Fruit fly (Drosophila melanogaster) whole organism, embryonic: ENCODE results near the gene CG14252.

Experiments used
- ATbp ChIP-seq: fragments of 200-800 bp; sonication (Bioruptor generic); optimal IDR thresholded peaks from 2 replicates; lab custom pipeline; 2017; ENCODE audit warnings: missing biosample characterization, mild to moderate bottlenecking, missing genetic modification characterization, missing genetic modification reagents
- Antp ChIP-seq: fragments of 200-800 bp; sonication (Bioruptor generic); optimal IDR thresholded peaks from 3 replicates; lab custom pipeline; 2016; ENCODE audit warnings: missing biosample characterization, missing genetic modification characterization
- Atf3 ChIP-seq: fragments of 200-800 bp; sonication (Bioruptor generic); optimal IDR thresholded peaks from 3 replicates; lab custom pipeline; 2016; ENCODE audit warnings: missing biosample characterization, missing genetic modification characterization
- Awh ChIP-seq: fragments of 200-800 bp; sonication (Bioruptor generic); IDR thresholded peaks from 2 replicates; pipeline ENCODE4, ENCODE4 v1.3.6; 2022; ENCODE audit warnings: missing biosample characterization, missing genetic modification characterization
- BtbVII ChIP-seq: fragments of 200-800 bp; sonication (Bioruptor generic); optimal IDR thresholded peaks from 3 replicates; lab custom pipeline; 2017; ENCODE audit warnings: missing biosample characterization, mild to moderate bottlenecking, missing genetic modification characterization
- CG10274 ChIP-seq: fragments of 200-800 bp; sonication (Bioruptor generic); optimal IDR thresholded peaks from 3 replicates; lab custom pipeline; 2017; ENCODE audit warnings: missing biosample characterization, mild to moderate bottlenecking, missing genetic modification characterization
- CG10321 ChIP-seq: fragments of 200-800 bp; sonication (Bioruptor generic); IDR thresholded peaks from 2 replicates; pipeline ENCODE4 v1.3.6; 2022; ENCODE audit warnings: missing biosample characterization, missing genetic modification characterization
- CG15696 ChIP-seq: fragments of 200-800 bp; sonication (Bioruptor generic); optimal IDR thresholded peaks from 2 replicates; lab custom pipeline; 2019; ENCODE audit warnings: missing biosample characterization, mild to moderate bottlenecking, missing genetic modification characterization, moderate library complexity
- CG16863 ChIP-seq: fragments of 200-800 bp; sonication (Bioruptor generic); optimal IDR thresholded peaks from 3 replicates; lab custom pipeline; 2016; ENCODE audit warnings: missing biosample characterization, missing genetic modification characterization
- CG17385 ChIP-seq: fragments of 200-800 bp; sonication (Bioruptor generic); optimal IDR thresholded peaks from 3 replicates; lab custom pipeline; 2018; ENCODE audit warnings: missing biosample characterization, mild to moderate bottlenecking, missing genetic modification characterization
- CG2129 ChIP-seq: fragments of 200-800 bp; sonication (Bioruptor generic); IDR thresholded peaks from 2 replicates; pipeline ENCODE4 v1.3.6; 2022; ENCODE audit warnings: missing biosample characterization, missing genetic modification characterization; ENCODE audit not compliant: partially characterized antibody
- CG30431 ChIP-seq: fragments of 200-800 bp; sonication (Bioruptor generic); optimal IDR thresholded peaks from 2 replicates; lab custom pipeline; 2017; ENCODE audit warnings: missing biosample characterization, missing genetic modification characterization
- CG32532 ChIP-seq: fragments of 200-800 bp; sonication (Bioruptor generic); IDR thresholded peaks from 2 replicates; pipeline ENCODE4 v1.3.6; 2022; ENCODE audit warnings: missing biosample characterization, missing genetic modification characterization
- CG32772 ChIP-seq: fragments of 200-800 bp; sonication (Bioruptor generic); IDR thresholded peaks from 2 replicates; pipeline ENCODE4 v1.3.6; 2022; ENCODE audit warnings: missing biosample characterization, missing genetic modification characterization
- CG4617 ChIP-seq: fragments of 200-800 bp; sonication (Bioruptor generic); optimal IDR thresholded peaks from 3 replicates; lab custom pipeline; 2016; ENCODE audit warnings: missing biosample characterization, missing genetic modification characterization, borderline replicate concordance
- CG4730 ChIP-seq: fragments of 200-800 bp; sonication (Bioruptor generic); IDR thresholded peaks from 2 replicates; pipeline ENCODE4 v1.3.6; 2022; ENCODE audit warnings: missing biosample characterization, missing genetic modification characterization
- CG6272 ChIP-seq: fragments of 200-800 bp; sonication (Bioruptor generic); IDR thresholded peaks from 2 replicates; pipeline ENCODE4 v1.3.6; 2022; ENCODE audit warnings: missing biosample characterization, missing genetic modification characterization
- CG6813 ChIP-seq: fragments of 200-800 bp; sonication (Bioruptor generic); optimal IDR thresholded peaks from 2 replicates; lab custom pipeline; 2017; ENCODE audit warnings: missing biosample characterization, missing genetic modification characterization, mild to moderate bottlenecking, moderate library complexity, missing genetic modification reagents
- CG7928 ChIP-seq: fragments of 200-800 bp; sonication (Bioruptor generic); optimal IDR thresholded peaks from 2 replicates; lab custom pipeline; 2017; ENCODE audit warnings: missing biosample characterization, mild to moderate bottlenecking, missing genetic modification characterization
- CG8290 ChIP-seq, 3 experiments: fragments of 200-800 bp; sonication (Bioruptor generic); optimal IDR thresholded peaks; 2 replicates each; lab custom pipeline; 2016 to 2019; ENCODE audit warnings: missing biosample characterization in 3 of 3, missing genetic modification characterization in 3 of 3, mild to moderate bottlenecking in 2 of 3, moderate library complexity in 1 of 3
- Camta ChIP-seq: fragments of 200-800 bp; sonication (Bioruptor generic); optimal IDR thresholded peaks from 2 replicates; lab custom pipeline; 2016; ENCODE audit warnings: missing biosample characterization, missing genetic modification characterization
- Deaf1 ChIP-seq: fragments of 200-800 bp; optimal IDR thresholded peaks from 3 replicates; lab custom pipeline; 2019; ENCODE audit warnings: missing biosample characterization, mild to moderate bottlenecking, missing genetic modification characterization, moderate library complexity
- Dip3 ChIP-seq: fragments of 200-800 bp; sonication (Bioruptor generic); optimal IDR thresholded peaks from 3 replicates; lab custom pipeline; 2016; ENCODE audit warnings: missing biosample characterization, missing genetic modification characterization
- Dref ChIP-seq: fragments of 200-800 bp; sonication (Bioruptor generic); IDR thresholded peaks from 2 replicates; pipeline ENCODE4 v1.3.6; 2022; ENCODE audit warnings: missing biosample characterization, missing genetic modification characterization
- E2f1 ChIP-seq: fragments of 200-800 bp; sonication (Bioruptor generic); IDR thresholded peaks from 2 replicates; pipeline ENCODE4 v1.3.6; 2022; ENCODE audit warnings: missing biosample characterization, missing genetic modification characterization
- HLH54F ChIP-seq: fragments of 200-800 bp; sonication (Bioruptor generic); optimal IDR thresholded peaks from 3 replicates; lab custom pipeline; 2016; ENCODE audit warnings: missing biosample characterization, missing genetic modification characterization
- Hr3 ChIP-seq: fragments of 200-800 bp; sonication (Bioruptor generic); optimal IDR thresholded peaks from 3 replicates; lab custom pipeline; 2016; ENCODE audit warnings: missing biosample characterization, missing genetic modification characterization
- Nf-YC ChIP-seq: fragments of 200-800 bp; optimal IDR thresholded peaks from 3 replicates; lab custom pipeline; 2019; ENCODE audit warnings: missing biosample characterization, mild to moderate bottlenecking, missing genetic modification characterization, moderate library complexity
- Opbp ChIP-seq: fragments of 200-800 bp; sonication (Bioruptor generic); IDR thresholded peaks from 3 replicates; pipeline ENCODE4 v1.3.6; 2022; ENCODE audit warnings: missing biosample characterization, missing genetic modification characterization; ENCODE audit not compliant: partially characterized antibody
- Optix ChIP-seq: fragments of 200-800 bp; sonication (Bioruptor generic); IDR thresholded peaks from 3 replicates; pipeline ENCODE4 v1.3.6; 2022; ENCODE audit warnings: missing biosample characterization, missing genetic modification characterization
- Six4 ChIP-seq: fragments of 200-800 bp; sonication (Bioruptor generic); optimal IDR thresholded peaks from 2 replicates; lab custom pipeline; 2016; ENCODE audit warnings: missing biosample characterization, missing genetic modification characterization
- Taf1 ChIP-seq: fragments of 200-800 bp; sonication (Bioruptor generic); IDR thresholded peaks from 2 replicates; pipeline ENCODE4 v1.3.6; 2022; ENCODE audit warnings: missing biosample characterization, missing genetic modification characterization
- ap ChIP-seq: fragments of 200-800 bp; sonication (Bioruptor generic); IDR thresholded peaks from 2 replicates; pipeline ENCODE4 v1.3.6; 2022; ENCODE audit warnings: missing biosample characterization, missing genetic modification characterization
- ato ChIP-seq: fragments of 200-800 bp; sonication (Bioruptor generic); IDR thresholded peaks from 2 replicates; pipeline ENCODE4 v1.3.6; 2022; ENCODE audit warnings: missing biosample characterization, missing genetic modification characterization; ENCODE audit not compliant: partially characterized antibody
- cg ChIP-seq: fragments of 200-800 bp; sonication (Bioruptor generic); optimal IDR thresholded peaks from 3 replicates; lab custom pipeline; 2019; ENCODE audit warnings: missing biosample characterization, mild to moderate bottlenecking, missing genetic modification characterization, moderate library complexity
- chinmo ChIP-seq: fragments of 200-800 bp; sonication (Bioruptor generic); IDR thresholded peaks from 4 replicates; pipeline ENCODE4 v1.3.6; 2022; ENCODE audit warnings: missing biosample characterization, missing genetic modification characterization; ENCODE audit not compliant: partially characterized antibody
- disco-r ChIP-seq: fragments of 200-800 bp; sonication (Bioruptor generic); optimal IDR thresholded peaks from 2 replicates; lab custom pipeline; 2016; ENCODE audit warnings: missing biosample characterization, missing genetic modification characterization
- exex ChIP-seq: fragments of 200-800 bp; sonication (Bioruptor generic); optimal IDR thresholded peaks from 4 replicates; lab custom pipeline; 2018; ENCODE audit warnings: missing biosample characterization, mild to moderate bottlenecking, missing genetic modification characterization, moderate library complexity
- fd102C ChIP-seq: fragments of 200-800 bp; sonication (Bioruptor generic); optimal IDR thresholded peaks from 2 replicates; lab custom pipeline; 2018; ENCODE audit warnings: missing biosample characterization, mild to moderate bottlenecking, missing genetic modification characterization, moderate library complexity
- jing ChIP-seq: fragments of 200-800 bp; sonication (Bioruptor generic); optimal IDR thresholded peaks from 2 replicates; lab custom pipeline; 2018; ENCODE audit warnings: missing biosample characterization, mild to moderate bottlenecking, missing genetic modification characterization
- lilli ChIP-seq: fragments of 200-800 bp; sonication (Bioruptor generic); optimal IDR thresholded peaks from 3 replicates; lab custom pipeline; 2016; ENCODE audit warnings: missing biosample characterization, missing genetic modification characterization
- mam ChIP-seq: fragments of 200-800 bp; sonication (Bioruptor generic); optimal IDR thresholded peaks from 3 replicates; lab custom pipeline; 2016; ENCODE audit warnings: missing biosample characterization, missing genetic modification characterization
- nmo ChIP-seq: fragments of 200-800 bp; sonication (Bioruptor generic); optimal IDR thresholded peaks from 2 replicates; lab custom pipeline; 2018; ENCODE audit warnings: missing biosample characterization, mild to moderate bottlenecking, missing genetic modification characterization, moderate library complexity
- pzg ChIP-seq: fragments of 200-800 bp; sonication (Bioruptor generic); optimal IDR thresholded peaks from 3 replicates; lab custom pipeline; 2018; ENCODE audit warnings: missing biosample characterization, mild to moderate bottlenecking, missing genetic modification characterization, moderate library complexity
- salm ChIP-seq: fragments of 200-800 bp; sonication (Bioruptor generic); optimal IDR thresholded peaks from 2 replicates; lab custom pipeline; 2018; ENCODE audit warnings: missing biosample characterization, mild to moderate bottlenecking, missing genetic modification characterization
- sens ChIP-seq: fragments of 200-800 bp; sonication (Bioruptor generic); peaks from one replicate; lab custom pipeline; 2016; ENCODE audit warnings: missing biosample characterization, missing genetic modification characterization
- shn ChIP-seq: fragments of 200-800 bp; sonication (Bioruptor generic); optimal IDR thresholded peaks from 3 replicates; lab custom pipeline; 2016; ENCODE audit warnings: missing biosample characterization, missing genetic modification characterization
- sim ChIP-seq: fragments of 200-800 bp; sonication (Bioruptor generic); IDR thresholded peaks from 2 replicates; pipeline ENCODE4 v1.3.6; 2022; ENCODE audit warnings: missing biosample characterization, missing genetic modification characterization
- tgo ChIP-seq: fragments of 200-800 bp; sonication (Bioruptor generic); IDR thresholded peaks from 3 replicates; pipeline ENCODE4 v1.3.6; 2022; ENCODE audit warnings: missing biosample characterization, missing genetic modification characterization
- wdn ChIP-seq: fragments of 200-800 bp; sonication (Bioruptor generic); IDR thresholded peaks from 2 replicates; pipeline ENCODE4 v1.3.6; 2022; ENCODE audit warnings: missing biosample characterization, missing genetic modification characterization
- zfh2 ChIP-seq: fragments of 200-800 bp; sonication (Bioruptor generic); optimal IDR thresholded peaks from 2 replicates; lab custom pipeline; 2016; ENCODE audit warnings: missing biosample characterization, missing genetic modification characterization

Gene CG14252

DNA sequence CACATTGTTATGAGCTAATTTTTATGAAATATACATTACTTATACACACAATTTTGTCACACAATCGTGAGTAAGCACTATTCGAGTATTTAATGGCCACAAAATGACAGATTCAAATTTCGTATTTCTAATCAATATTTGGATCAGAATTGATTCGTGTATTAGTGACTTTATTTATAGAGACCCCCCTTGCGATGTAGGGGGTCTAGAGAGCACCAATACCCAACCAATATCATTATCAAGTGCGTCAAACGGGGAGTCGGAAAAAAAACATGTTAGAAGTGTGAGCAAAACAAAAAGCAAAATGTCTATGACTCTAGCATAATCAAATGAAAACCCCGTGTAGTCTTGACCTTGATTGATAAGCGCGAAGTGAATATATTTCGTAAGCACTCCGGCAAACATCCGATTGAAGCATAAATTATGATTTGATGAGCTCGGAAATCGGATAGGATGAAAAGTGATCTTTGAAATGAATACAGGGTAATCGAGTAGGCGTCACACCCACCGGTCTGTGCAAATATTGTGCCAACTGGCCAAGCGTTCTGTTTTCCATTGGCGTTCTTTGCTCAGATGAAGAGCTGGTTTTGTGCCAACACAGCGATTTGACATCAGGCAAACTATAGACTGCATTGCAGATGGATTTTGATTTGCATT is 7.0 kb downstream of the CG14252 start (continued):
- TF ChIP-seq Antp (no peak), pzg (no peak), CG32772 (GFP tag; lab: Robert Waterston, UW) (no peak), wdn (GFP tag; lab: Robert Waterston, UW) (no peak), shn (GFP tag; lab: Kevin White, UChicago) (no peak), cg (no peak), Opbp (GFP tag; lab: Robert Waterston, UW) (no peak), E2f1 (GFP tag; lab: Robert Waterston, UW) (no peak), chinmo (peak; percentile 72; the same call in 2 of the 4 replicates), CG4617 (GFP tag; lab: Kevin White, UChicago) (no peak), Awh (GFP tag; lab: Robert Waterston, UW) (no peak), Dref (no peak), tgo (GFP tag; lab: Robert Waterston, UW) (no peak), ato (GFP tag; lab: Robert Waterston, UW) (no peak), Deaf1 (no peak), exex (peak; percentile 85), CG15696 (tag; lab: Kevin White, UChicago) (no peak), CG8290 (GFP tag; optimal IDR thresholded peaks at IDR 0.05; lab: Kevin White, UChicago) (no peak), CG8290 (tag; optimal IDR thresholded peaks at IDR 0.05; lab: Kevin White, UChicago) (peak in 1 of 2 experiments; percentile 57), lilli (GFP tag; lab: Kevin White, UChicago) (peak; percentile 61), CG4730 (GFP tag; lab: Robert Waterston, UW) (no peak), jing (no peak), CG16863 (no peak), zfh2 (peak; percentile 30), nmo (GFP tag; lab: Kevin White, UChicago) (no peak), CG2129 (GFP tag; lab: Robert Waterston, UW) (no peak), Atf3 (GFP tag; lab: Kevin White, UChicago) (no peak), ap (no peak), ATbp (GFP tag; lab: Kevin White, UChicago) (no peak), CG30431 (GFP tag; lab: Kevin White, UChicago) (no peak), BtbVII (GFP tag; lab: Kevin White, UChicago) (peak; percentile 43), CG6813 (peak; percentile 31), CG32532 (no peak), Taf1 (no peak), fd102C (no peak), Nf-YC (no peak), mam (GFP tag; lab: Kevin White, UChicago) (peak; percentile 59), Optix (no peak), Six4 (GFP tag; lab: Kevin White, UChicago) (no peak), Camta (GFP tag; lab: Kevin White, UChicago) (no peak), HLH54F (no peak), Hr3 (no peak), CG17385 (GFP tag; lab: Kevin White, UChicago) (peak; percentile 42), CG7928 (GFP tag; lab: Kevin White, UChicago) (no peak), Dip3 (GFP tag; lab: Kevin White, UChicago) (no peak), CG10274 (peak; percentile 97), sens (GFP tag; lab: Kevin White, UChicago) (no peak), CG6272 (GFP tag; lab: Robert Waterston, UW) (no peak), CG10321 (no peak), disco-r (GFP tag; lab: Kevin White, UChicago) (no peak), salm (no peak), sim (GFP tag; lab: Robert Waterston, UW) (no peak)
